Fruit fly (Drosophila melanogaster) whole organism, embryonic: ENCODE data around the gene Elp3.

ENCODE experiments used
- ATbp ChIP-seq: fragments of 200-800 bp; sonication (Bioruptor generic); optimal IDR thresholded peaks from 2 replicates; lab custom pipeline; 2017; ENCODE audit warnings: missing biosample characterization, mild to moderate bottlenecking, missing genetic modification characterization, missing genetic modification reagents
- Asciz ChIP-seq: fragments of 200-800 bp; sonication (Bioruptor generic); optimal IDR thresholded peaks from 2 replicates; lab custom pipeline; 2017; ENCODE audit warnings: missing biosample characterization, mild to moderate bottlenecking, missing genetic modification characterization, missing genetic modification reagents
- Atf3 ChIP-seq: fragments of 200-800 bp; sonication (Bioruptor generic); optimal IDR thresholded peaks from 3 replicates; lab custom pipeline; 2016; ENCODE audit warnings: missing biosample characterization, missing genetic modification characterization
- Bgb ChIP-seq: fragments of 200-800 bp; sonication (Bioruptor generic); IDR thresholded peaks from 2 replicates; pipeline ENCODE4 v1.3.6; 2022; ENCODE audit warnings: missing biosample characterization, missing genetic modification characterization; ENCODE audit not compliant: partially characterized antibody
- Blimp-1 ChIP-seq: fragments of 200-800 bp; sonication (Bioruptor generic); optimal IDR thresholded peaks from 3 replicates; lab custom pipeline; 2018; ENCODE audit warnings: missing biosample characterization, missing genetic modification characterization, mild to moderate bottlenecking, moderate library complexity, missing genetic modification reagents
- C15 ChIP-seq: fragments of 200-800 bp; sonication (Bioruptor generic); IDR thresholded peaks from 3 replicates; pipeline ENCODE4 v1.3.6; 2022; ENCODE audit warnings: missing biosample characterization, missing genetic modification characterization
- CG10147 ChIP-seq: fragments of 200-800 bp; sonication (Bioruptor generic); optimal IDR thresholded peaks from 2 replicates; lab custom pipeline; 2019; ENCODE audit warnings: missing biosample characterization, mild to moderate bottlenecking, missing genetic modification characterization, moderate library complexity
- CG12219 ChIP-seq: fragments of 200-800 bp; sonication (Bioruptor generic); optimal IDR thresholded peaks from 3 replicates; lab custom pipeline; 2018; ENCODE audit warnings: missing biosample characterization, mild to moderate bottlenecking, missing genetic modification characterization
- CG13775 ChIP-seq: fragments of 200-800 bp; sonication (Bioruptor generic); optimal IDR thresholded peaks from 3 replicates; lab custom pipeline; 2017; ENCODE audit warnings: missing biosample characterization, mild to moderate bottlenecking, missing genetic modification characterization
- CG17385 ChIP-seq: fragments of 200-800 bp; sonication (Bioruptor generic); optimal IDR thresholded peaks from 3 replicates; lab custom pipeline; 2018; ENCODE audit warnings: missing biosample characterization, mild to moderate bottlenecking, missing genetic modification characterization
- CG17568 ChIP-seq: fragments of 200-800 bp; sonication (Bioruptor generic); optimal IDR thresholded peaks from 2 replicates; lab custom pipeline; 2018; ENCODE audit warnings: missing biosample characterization, mild to moderate bottlenecking, missing genetic modification characterization, moderate library complexity
- CG18476 ChIP-seq: fragments of 200-800 bp; sonication (Bioruptor generic); optimal IDR thresholded peaks from 2 replicates; lab custom pipeline; 2016; ENCODE audit warnings: missing biosample characterization, mild to moderate bottlenecking, missing genetic modification characterization
- CG3726 ChIP-seq: fragments of 200-800 bp; sonication (Bioruptor generic); IDR thresholded peaks from 3 replicates; pipeline ENCODE4, ENCODE4 v1.3.6; 2022; ENCODE audit warnings: missing biosample characterization, missing genetic modification characterization
- CG3995 ChIP-seq: fragments of 200-800 bp; sonication (Bioruptor generic); optimal IDR thresholded peaks from 3 replicates; lab custom pipeline; 2016; ENCODE audit warnings: missing biosample characterization, missing genetic modification characterization
- CG4404 ChIP-seq: fragments of 200-800 bp; sonication (Bioruptor generic); IDR thresholded peaks from 2 replicates; pipeline ENCODE4 v1.3.6; 2022; ENCODE audit warnings: missing biosample characterization, missing genetic modification characterization
- CG7357 ChIP-seq: fragments of 200-800 bp; sonication (Bioruptor generic); IDR thresholded peaks from 3 replicates; pipeline ENCODE4 v1.3.6; 2022; ENCODE audit warnings: missing biosample characterization, missing genetic modification characterization
- CG7556 ChIP-seq: fragments of 200-800 bp; sonication (Bioruptor generic); optimal IDR thresholded peaks from 2 replicates; lab custom pipeline; 2017; ENCODE audit warnings: missing biosample characterization, mild to moderate bottlenecking, missing genetic modification characterization
- CG7786 ChIP-seq: fragments of 200-800 bp; sonication (Bioruptor generic); optimal IDR thresholded peaks from 2 replicates; lab custom pipeline; 2016; ENCODE audit warnings: missing biosample characterization, missing genetic modification characterization
- CG8089 ChIP-seq: fragments of 200-800 bp; sonication (Bioruptor generic); optimal IDR thresholded peaks from 3 replicates; lab custom pipeline; 2016; ENCODE audit warnings: missing biosample characterization, missing genetic modification characterization
- CG9876 ChIP-seq: fragments of 200-800 bp; sonication (Bioruptor generic); optimal IDR thresholded peaks from 2 replicates; lab custom pipeline; 2016; ENCODE audit warnings: missing biosample characterization, missing genetic modification characterization
- CTCF ChIP-seq: fragments of 200-800 bp; sonication (Bioruptor generic); optimal IDR thresholded peaks from 2 replicates; lab custom pipeline; 2017; ENCODE audit warnings: missing biosample characterization, mild to moderate bottlenecking, missing genetic modification characterization, moderate library complexity
- Deaf1 ChIP-seq: fragments of 200-800 bp; optimal IDR thresholded peaks from 3 replicates; lab custom pipeline; 2019; ENCODE audit warnings: missing biosample characterization, mild to moderate bottlenecking, missing genetic modification characterization, moderate library complexity
- Ets65A ChIP-seq: fragments of 200-800 bp; sonication (Bioruptor generic); peaks from one replicate; lab custom pipeline; 2016; ENCODE audit warnings: missing biosample characterization, missing genetic modification characterization
- H15 ChIP-seq: fragments of 200-800 bp; sonication (Bioruptor generic); IDR thresholded peaks from 3 replicates; pipeline ENCODE4 v1.3.6; 2022; ENCODE audit warnings: missing biosample characterization, missing genetic modification characterization
- Kr ChIP-seq: fragments of 200-800 bp; sonication (Bioruptor generic); optimal IDR thresholded peaks from 2 replicates; lab custom pipeline; 2017; ENCODE audit warnings: missing biosample characterization, mild to moderate bottlenecking, missing genetic modification characterization
- Lim3 ChIP-seq: fragments of 200-800 bp; sonication (Bioruptor generic); IDR thresholded peaks from 2 replicates; pipeline ENCODE4 v1.3.6; 2022; ENCODE audit warnings: missing biosample characterization, missing genetic modification characterization
- MBD-R2 ChIP-seq: fragments of 200-800 bp; sonication (Bioruptor generic); IDR thresholded peaks from 2 replicates; pipeline ENCODE4 v1.3.6; 2022; ENCODE audit warnings: missing biosample characterization, missing genetic modification characterization
- Meics ChIP-seq: fragments of 200-800 bp; sonication (Bioruptor generic); optimal IDR thresholded peaks from 2 replicates; lab custom pipeline; 2017; ENCODE audit warnings: missing biosample characterization, mild to moderate bottlenecking, missing genetic modification characterization
- NC2β ChIP-seq: fragments of 200-800 bp; sonication (Bioruptor generic); optimal IDR thresholded peaks from 2 replicates; lab custom pipeline; 2016; ENCODE audit warnings: missing biosample characterization, missing genetic modification characterization
- Neu2 ChIP-seq: fragments of 200-800 bp; sonication (Bioruptor generic); optimal IDR thresholded peaks from 3 replicates; lab custom pipeline; 2016; ENCODE audit warnings: missing biosample characterization, missing genetic modification characterization, borderline replicate concordance
- Nf-YA ChIP-seq: fragments of 200-800 bp; sonication (Bioruptor generic); IDR thresholded peaks from 2 replicates; pipeline ENCODE4 v1.3.6; 2022; ENCODE audit warnings: missing biosample characterization, missing genetic modification characterization
- PHDP ChIP-seq: fragments of 200-800 bp; sonication (Bioruptor generic); optimal IDR thresholded peaks from 3 replicates; lab custom pipeline; 2018; ENCODE audit warnings: missing biosample characterization, mild to moderate bottlenecking, missing genetic modification characterization, moderate library complexity
- Sox100B ChIP-seq: fragments of 200-800 bp; sonication (Bioruptor generic); optimal IDR thresholded peaks from 3 replicates; lab custom pipeline; 2018; ENCODE audit warnings: missing biosample characterization, mild to moderate bottlenecking, missing genetic modification characterization
- Spps ChIP-seq: fragments of 200-800 bp; sonication (Bioruptor generic); optimal IDR thresholded peaks from 2 replicates; lab custom pipeline; 2018; ENCODE audit warnings: missing biosample characterization, mild to moderate bottlenecking, missing genetic modification characterization
- Sry-δ ChIP-seq: fragments of 200-800 bp; sonication (Bioruptor generic); optimal IDR thresholded peaks from 2 replicates; lab custom pipeline; 2016; ENCODE audit warnings: missing biosample characterization, missing genetic modification characterization
- Tbp ChIP-seq: fragments of >200 bp; optimal IDR thresholded peaks from 2 replicates; lab custom pipeline; 2018; ENCODE audit warnings: missing biosample characterization, missing genetic modification characterization
- Xbp1 ChIP-seq: fragments of 200-800 bp; sonication (Bioruptor generic); optimal IDR thresholded peaks from 3 replicates; lab custom pipeline; 2016; ENCODE audit warnings: missing biosample characterization, mild to moderate bottlenecking, missing genetic modification characterization
- az2 ChIP-seq: fragments of 200-800 bp; sonication (Bioruptor generic); optimal IDR thresholded peaks from 3 replicates; lab custom pipeline; 2016; ENCODE audit warnings: missing biosample characterization, missing genetic modification characterization
- bab2 ChIP-seq: fragments of 200-800 bp; sonication (Bioruptor generic); optimal IDR thresholded peaks from 2 replicates; lab custom pipeline; 2016; ENCODE audit warnings: missing biosample characterization, missing genetic modification characterization
- crc ChIP-seq: fragments of 200-800 bp; sonication (Bioruptor generic); optimal IDR thresholded peaks from 2 replicates; lab custom pipeline; 2016; ENCODE audit warnings: missing biosample characterization, missing genetic modification characterization
- danr ChIP-seq: fragments of 200-800 bp; sonication (Bioruptor generic); IDR thresholded peaks from 2 replicates; pipeline ENCODE4 v1.3.6; 2022; ENCODE audit warnings: missing biosample characterization, missing genetic modification characterization
- dysf ChIP-seq: fragments of 200-800 bp; sonication (Bioruptor generic); IDR thresholded peaks from 3 replicates; pipeline ENCODE4 v1.3.6; 2022; ENCODE audit warnings: missing biosample characterization, missing genetic modification characterization
- insv ChIP-seq, 2 experiments: fragments of 200-800 bp; sonication (Bioruptor generic); optimal IDR thresholded peaks; 3 replicates each; lab custom pipeline; 2016 to 2018; ENCODE audit warnings: missing biosample characterization in 2 of 2, missing genetic modification characterization in 2 of 2
- inv ChIP-seq: fragments of 200-800 bp; sonication (Bioruptor generic); IDR thresholded peaks from 2 replicates; pipeline ENCODE4 v1.3.6; 2022; ENCODE audit warnings: missing biosample characterization, missing genetic modification characterization; ENCODE audit not compliant: partially characterized antibody
- ken ChIP-seq: fragments of 200-800 bp; sonication (Bioruptor generic); IDR thresholded peaks from 3 replicates; pipeline ENCODE4 v1.3.6; 2022; ENCODE audit warnings: missing biosample characterization, missing genetic modification characterization
- lilli ChIP-seq: fragments of 200-800 bp; sonication (Bioruptor generic); optimal IDR thresholded peaks from 3 replicates; lab custom pipeline; 2016; ENCODE audit warnings: missing biosample characterization, missing genetic modification characterization
- odd ChIP-seq: fragments of 200-800 bp; sonication (Bioruptor generic); optimal IDR thresholded peaks from 2 replicates; lab custom pipeline; 2017; ENCODE audit warnings: missing biosample characterization, mild to moderate bottlenecking, missing genetic modification characterization
- pfk ChIP-seq: fragments of 200-800 bp; sonication (Bioruptor generic); optimal IDR thresholded peaks from 2 replicates; lab custom pipeline; 2018; ENCODE audit warnings: missing biosample characterization, mild to moderate bottlenecking, missing genetic modification characterization, moderate library complexity
- ro ChIP-seq: fragments of 200-800 bp; sonication (Bioruptor generic); IDR thresholded peaks from 2 replicates; pipeline ENCODE4 v1.3.6; 2022; ENCODE audit warnings: missing biosample characterization, missing genetic modification characterization
- tap ChIP-seq: fragments of 200-800 bp; optimal IDR thresholded peaks from 3 replicates; lab custom pipeline; 2019; ENCODE audit warnings: missing biosample characterization, mild to moderate bottlenecking, missing genetic modification characterization, moderate library complexity
- tio ChIP-seq: fragments of 200-800 bp; sonication (Bioruptor generic); optimal IDR thresholded peaks from 2 replicates; lab custom pipeline; 2017; ENCODE audit warnings: missing biosample characterization, missing genetic modification characterization, inconsistent platforms
- tx ChIP-seq: fragments of 200-800 bp; sonication (Bioruptor generic); optimal IDR thresholded peaks from 2 replicates; lab custom pipeline; 2016; ENCODE audit warnings: missing biosample characterization, missing genetic modification characterization
- unc-4 ChIP-seq: fragments of 200-800 bp; sonication (Bioruptor generic); IDR thresholded peaks from 2 replicates; pipeline ENCODE4 v1.3.6; 2022; ENCODE audit warnings: missing biosample characterization, missing genetic modification characterization; ENCODE audit not compliant: partially characterized antibody

The Elp3 gene

DNA sequence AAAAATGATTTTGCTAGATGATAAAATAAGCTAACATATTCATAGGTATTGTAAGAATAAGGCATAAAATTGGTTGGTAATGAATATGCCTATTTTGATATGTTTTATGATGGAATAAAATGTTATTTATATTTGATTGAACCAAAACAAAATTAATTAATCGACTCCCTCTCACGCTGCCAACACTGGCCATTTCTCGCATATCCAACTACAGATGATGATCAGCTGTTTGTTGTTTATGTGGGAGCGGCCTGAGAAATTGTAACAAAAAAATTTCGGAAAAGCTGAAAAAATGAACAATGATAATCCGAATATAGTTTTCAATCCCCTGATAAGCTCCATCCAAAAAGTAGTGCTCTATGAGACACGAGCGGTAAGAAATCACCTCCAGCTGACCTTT, 20.4 kb downstream of the Elp3 start, which contains the start of gene FIG4 (continued):
- TF ChIP-seq CG12219 (GFP tag; lab: Kevin White, UChicago) (no peak), bab2 (GFP tag; lab: Kevin White, UChicago) (no peak), H15 (no peak), MBD-R2 (GFP tag; lab: Robert Waterston, UW) (peak; percentile 89), tx (GFP tag; lab: Kevin White, UChicago) (no peak), Meics (GFP tag; lab: Kevin White, UChicago) (no peak), ken (no peak), pfk (GFP tag; lab: Kevin White, UChicago) (no peak), Bgb (GFP tag; lab: Robert Waterston, UW) (peak; percentile 52; the same call in 1 of the 2 replicates), az2 (GFP tag; lab: Kevin White, UChicago) (no peak), CG8089 (GFP tag; lab: Kevin White, UChicago) (no peak), Spps (tag; lab: Kevin White, UChicago) (no peak), tio (GFP tag; lab: Kevin White, UChicago) (no peak), PHDP (no peak), CG10147 (peak; percentile 9), C15 (GFP tag; lab: Robert Waterston, UW) (no peak), insv (GFP tag; optimal IDR thresholded peaks at IDR 0.05; lab: Kevin White, UChicago) (no peak), lilli (GFP tag; lab: Kevin White, UChicago) (no peak), Sry-δ (GFP tag; lab: Kevin White, UChicago) (peak; percentile 36), Atf3 (no peak), CG13775 (GFP tag; lab: Kevin White, UChicago) (no peak), Xbp1 (GFP tag; lab: Kevin White, UChicago) (no peak), CG17568 (GFP tag; lab: Kevin White, UChicago) (no peak), Asciz (GFP tag; lab: Kevin White, UChicago) (no peak), CG4404 (GFP tag; lab: Robert Waterston, UW) (no peak), CG3995 (GFP tag; lab: Kevin White, UChicago) (no peak)

DNA sequence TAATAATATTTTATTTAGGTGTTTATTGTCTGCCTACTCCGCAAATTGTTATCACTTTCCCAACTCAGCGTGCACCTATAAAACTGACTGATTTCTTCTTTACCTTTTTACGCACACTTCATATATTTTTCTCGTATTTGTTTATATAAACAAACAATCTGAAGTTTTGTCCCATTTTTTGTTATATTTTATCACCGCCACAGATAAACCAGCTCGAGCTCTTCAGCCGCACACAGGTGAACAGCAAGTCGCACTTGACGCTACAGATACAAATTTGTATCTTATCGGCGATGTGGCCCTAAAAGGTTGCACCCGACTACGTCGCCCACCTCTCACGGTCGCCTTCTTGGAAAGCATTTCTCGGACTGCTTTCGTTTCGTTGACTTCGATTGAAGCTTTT, 30.9 kb downstream of the Elp3 start:
- no peak for TF ChIP-seq CG3726 (GFP tag; lab: Robert Waterston, UW)
- TF ChIP-seq odd (GFP tag; lab: Kevin White, UChicago), result no peak
- TF ChIP-seq tio (GFP tag; lab: Kevin White, UChicago), result no peak
- no peak for TF ChIP-seq CG7786 (GFP tag; lab: Kevin White, UChicago)
- peak; percentile 65 for TF ChIP-seq ATbp (GFP tag; lab: Kevin White, UChicago)
- TF ChIP-seq NC2β (GFP tag; lab: Kevin White, UChicago), result no peak
- TF ChIP-seq dysf (GFP tag; lab: Robert Waterston, UW), result no peak
- TF ChIP-seq inv (GFP tag; lab: Robert Waterston, UW), result no peak
- TF ChIP-seq ro (GFP tag; lab: Robert Waterston, UW), result no peak
- TF ChIP-seq CTCF (GFP tag; lab: Kevin White, UChicago), result no peak
- TF ChIP-seq Neu2 (GFP tag; lab: Kevin White, UChicago), result no peak
- TF ChIP-seq CG7357 (GFP tag; lab: Robert Waterston, UW), result no peak
- no peak for TF ChIP-seq crc (GFP tag; lab: Kevin White, UChicago)
- TF ChIP-seq tap, result no peak
- no peak for TF ChIP-seq CG17385
- TF ChIP-seq CG18476 (GFP tag; lab: Kevin White, UChicago), result no peak
- TF ChIP-seq Asciz (GFP tag; lab: Kevin White, UChicago), result peak; percentile 36
- no peak for TF ChIP-seq Nf-YA (GFP tag; lab: Robert Waterston, UW)
- no peak for TF ChIP-seq danr (GFP tag; lab: Robert Waterston, UW)
- TF ChIP-seq Tbp (GFP tag; lab: Kevin White, UChicago), result no peak
- no peak for TF ChIP-seq CG7556 (GFP tag; lab: Kevin White, UChicago)
- TF ChIP-seq Blimp-1 (GFP tag; lab: Kevin White, UChicago), result peak; percentile 24
- TF ChIP-seq CG9876 (GFP tag; lab: Kevin White, UChicago), result no peak
- TF ChIP-seq Deaf1 (tag; lab: Kevin White, UChicago), result no peak
- no peak for TF ChIP-seq Ets65A (GFP tag; lab: Kevin White, UChicago)
- no peak for TF ChIP-seq Sox100B
- TF ChIP-seq Kr, result no peak
- TF ChIP-seq unc-4 (GFP tag; lab: Robert Waterston, UW), result no peak
- TF ChIP-seq Lim3 (GFP tag; lab: Robert Waterston, UW), result no peak
